Worm (Caenorhabditis elegans) whole organism, mixed stage, embryonic: Measurements from ENCODE around the gene nhr-34.

Experiments
- lin-13 ChIP-seq: fragments of 150-350 bp; optimal IDR thresholded peaks from 2 replicates; lab custom pipeline; 2014; ENCODE audit warnings: missing biosample characterization, missing genetic modification characterization
- unc-62 ChIP-seq: fragments of 150-350 bp; optimal IDR thresholded peaks from 2 replicates; lab custom pipeline; 2014; ENCODE audit warnings: missing biosample characterization, missing genetic modification reagents, missing genetic modification characterization

ce11 chrIV:9651234-9651633 lies 24.2 kb downstream of the nhr-34 start, which contains the start of gene chca-1:
- TF ChIP-seq unc-62 (no peak), lin-13 (no peak)
